Fruit fly (Drosophila melanogaster) whole organism, wandering third instar larva: Measurements from ENCODE around the gene brun.

Experiments
- Hr78 ChIP-seq: fragments of >200 bp; optimal IDR thresholded peaks from 2 replicates; lab custom pipeline; 2017; ENCODE audit warnings: missing biosample characterization, missing genetic modification characterization
- brk ChIP-seq: fragments of 200-800 bp; sonication (Bioruptor generic); optimal IDR thresholded peaks from 2 replicates; lab custom pipeline; 2016; ENCODE audit warnings: missing biosample characterization, mild to moderate bottlenecking, missing genetic modification characterization
- dmrt93B ChIP-seq: fragments of 200-800 bp; sonication (Bioruptor generic); optimal IDR thresholded peaks from 2 replicates; lab custom pipeline; 2018; ENCODE audit warnings: missing biosample characterization, mild to moderate bottlenecking, missing genetic modification characterization
- h ChIP-seq: fragments of 200-800 bp; sonication (Bioruptor generic); optimal IDR thresholded peaks from 3 replicates; lab custom pipeline; 2016; ENCODE audit warnings: missing biosample characterization, mild to moderate bottlenecking, missing genetic modification characterization
- pan ChIP-seq: fragments of >200 bp; optimal IDR thresholded peaks from 2 replicates; lab custom pipeline; 2017
- usp ChIP-seq: fragments of >200 bp; optimal IDR thresholded peaks from 2 replicates; lab custom pipeline; 2017; ENCODE audit warnings: missing biosample characterization, missing genetic modification characterization

DNA sequence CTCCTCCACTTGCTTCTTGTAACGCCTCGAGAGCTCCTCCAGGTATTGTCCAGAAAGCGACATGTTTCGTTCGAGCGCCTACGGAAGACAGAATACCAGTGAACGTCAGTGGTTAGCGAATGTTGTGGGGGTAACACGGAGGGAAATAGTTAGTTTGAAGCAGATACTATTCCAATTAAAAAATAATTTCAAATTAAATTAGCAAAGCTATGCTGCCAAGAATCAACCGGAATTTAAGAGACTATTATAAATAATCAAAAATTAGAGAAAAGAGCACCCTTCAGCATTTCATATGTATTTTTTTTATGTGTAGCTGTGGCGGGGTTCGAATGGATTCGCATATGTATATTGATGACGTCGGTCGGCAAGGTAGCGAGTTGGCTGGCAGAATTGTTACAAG is 5.1 kb upstream of the brun start:
- no peak for TF ChIP-seq usp (GFP tag; lab: Kevin White, UChicago)
- no peak for TF ChIP-seq dmrt93B (GFP tag; lab: Kevin White, UChicago)
- no peak for TF ChIP-seq Hr78
- TF ChIP-seq h (GFP tag; lab: Kevin White, UChicago), result no peak
- no peak for TF ChIP-seq brk
- no peak for TF ChIP-seq pan (lab: Kevin White, UChicago)
